Fruit fly (Drosophila melanogaster) whole organism, embryonic: Measurements from ENCODE around the gene CG3184.

Source experiments
- B-H1 ChIP-seq: fragments of 200-800 bp; sonication (Bioruptor generic); IDR thresholded peaks from 3 replicates; pipeline ENCODE4 v1.3.6; 2022; ENCODE audit warnings: missing biosample characterization, missing genetic modification characterization
- CG10267 ChIP-seq: fragments of 200-800 bp; sonication (Bioruptor generic); optimal IDR thresholded peaks from 2 replicates; lab custom pipeline; 2018; ENCODE audit warnings: missing biosample characterization, mild to moderate bottlenecking, missing genetic modification characterization, moderate library complexity
- CG10654 ChIP-seq: fragments of 200-800 bp; sonication (Bioruptor generic); optimal IDR thresholded peaks from 2 replicates; lab custom pipeline; 2016; ENCODE audit warnings: missing biosample characterization, missing genetic modification characterization
- CG13624 ChIP-seq: fragments of 200-800 bp; sonication (Bioruptor generic); optimal IDR thresholded peaks from 2 replicates; lab custom pipeline; 2016; ENCODE audit warnings: missing biosample characterization, missing genetic modification characterization
- CG15479 ChIP-seq: fragments of 200-800 bp; sonication (Bioruptor generic); optimal IDR thresholded peaks from 3 replicates; lab custom pipeline; 2019; ENCODE audit warnings: missing biosample characterization, mild to moderate bottlenecking, missing genetic modification characterization, moderate library complexity
- CG15514 ChIP-seq: fragments of 200-800 bp; sonication (Bioruptor generic); optimal IDR thresholded peaks from 3 replicates; lab custom pipeline; 2017; ENCODE audit warnings: missing biosample characterization, missing genetic modification characterization, mild to moderate bottlenecking, moderate library complexity, missing genetic modification reagents
- CG1603 ChIP-seq: fragments of 200-800 bp; sonication (Bioruptor generic); optimal IDR thresholded peaks from 2 replicates; lab custom pipeline; 2019; ENCODE audit warnings: missing biosample characterization, mild to moderate bottlenecking, missing genetic modification characterization, moderate library complexity
- CG1792 ChIP-seq: fragments of 200-800 bp; sonication (Bioruptor generic); optimal IDR thresholded peaks from 2 replicates; lab custom pipeline; 2016; ENCODE audit warnings: missing biosample characterization, missing genetic modification characterization
- CG2889 ChIP-seq: fragments of 200-800 bp; sonication (Bioruptor generic); IDR thresholded peaks from 3 replicates; pipeline ENCODE4 v1.3.6; 2022; ENCODE audit warnings: missing biosample characterization, missing genetic modification characterization
- CG30403 ChIP-seq: fragments of 200-800 bp; sonication (Bioruptor generic); optimal IDR thresholded peaks from 3 replicates; lab custom pipeline; 2016; ENCODE audit warnings: missing biosample characterization, missing genetic modification characterization
- CG31365 ChIP-seq: fragments of 200-800 bp; sonication (Bioruptor generic); optimal IDR thresholded peaks from 2 replicates; lab custom pipeline; 2018; ENCODE audit warnings: missing biosample characterization, mild to moderate bottlenecking, missing genetic modification characterization
- CG43689 ChIP-seq: fragments of 200-800 bp; sonication (Bioruptor generic); IDR thresholded peaks from 2 replicates; pipeline ENCODE4 v1.3.6; 2022; ENCODE audit warnings: missing biosample characterization, missing genetic modification characterization
- CG6272 ChIP-seq: fragments of 200-800 bp; sonication (Bioruptor generic); IDR thresholded peaks from 2 replicates; pipeline ENCODE4 v1.3.6; 2022; ENCODE audit warnings: missing biosample characterization, missing genetic modification characterization
- CG7987 ChIP-seq: fragments of 200-800 bp; sonication (Bioruptor generic); optimal IDR thresholded peaks from 2 replicates; lab custom pipeline; 2018; ENCODE audit warnings: missing biosample characterization, mild to moderate bottlenecking, missing genetic modification characterization, moderate library complexity
- CG8765 ChIP-seq: fragments of 200-800 bp; sonication (Bioruptor generic); IDR thresholded peaks from 2 replicates; pipeline ENCODE4 v1.3.6; 2022; ENCODE audit warnings: missing biosample characterization, missing genetic modification characterization
- Camta ChIP-seq: fragments of 200-800 bp; sonication (Bioruptor generic); optimal IDR thresholded peaks from 2 replicates; lab custom pipeline; 2016; ENCODE audit warnings: missing biosample characterization, missing genetic modification characterization
- Deaf1 ChIP-seq: fragments of 200-800 bp; optimal IDR thresholded peaks from 3 replicates; lab custom pipeline; 2019; ENCODE audit warnings: missing biosample characterization, mild to moderate bottlenecking, missing genetic modification characterization, moderate library complexity
- Dp ChIP-seq: fragments of 200-800 bp; sonication (Bioruptor generic); optimal IDR thresholded peaks from 2 replicates; lab custom pipeline; 2018; ENCODE audit warnings: missing biosample characterization, mild to moderate bottlenecking, missing genetic modification characterization, moderate library complexity
- ERR ChIP-seq: fragments of 200-800 bp; sonication (Bioruptor generic); optimal IDR thresholded peaks from 2 replicates; lab custom pipeline; 2016; ENCODE audit warnings: missing biosample characterization, missing genetic modification characterization
- Eip74EF ChIP-seq, 2 experiments: fragments of 200-800 bp in 1 of 2; fragments of >200 bp in 1 of 2; sonication (Bioruptor generic) in 1 of 2; optimal IDR thresholded peaks; 2 replicates each; lab custom pipeline; 2017 to 2019; ENCODE audit warnings: missing biosample characterization in 2 of 2, missing genetic modification characterization in 2 of 2, mild to moderate bottlenecking in 1 of 2, moderate library complexity in 1 of 2
- Gug ChIP-seq: fragments of 200-800 bp; sonication (Bioruptor generic); IDR thresholded peaks from 4 replicates; pipeline ENCODE4 v1.3.6; 2022; ENCODE audit warnings: missing biosample characterization, missing genetic modification characterization
- H2.0 ChIP-seq: fragments of 200-800 bp; sonication (Bioruptor generic); IDR thresholded peaks from 2 replicates; pipeline ENCODE4 v1.3.6; 2022; ENCODE audit warnings: missing biosample characterization, missing genetic modification characterization
- HLH54F ChIP-seq: fragments of 200-800 bp; sonication (Bioruptor generic); optimal IDR thresholded peaks from 3 replicates; lab custom pipeline; 2016; ENCODE audit warnings: missing biosample characterization, missing genetic modification characterization
- Jarid2 ChIP-seq: fragments of 200-800 bp; sonication (Bioruptor generic); optimal IDR thresholded peaks from 3 replicates; lab custom pipeline; 2017; ENCODE audit warnings: mild to moderate bottlenecking, missing biosample characterization, missing genetic modification reagents, missing genetic modification characterization
- PHDP ChIP-seq: fragments of 200-800 bp; sonication (Bioruptor generic); optimal IDR thresholded peaks from 3 replicates; lab custom pipeline; 2018; ENCODE audit warnings: missing biosample characterization, mild to moderate bottlenecking, missing genetic modification characterization, moderate library complexity
- Sox100B ChIP-seq: fragments of 200-800 bp; sonication (Bioruptor generic); optimal IDR thresholded peaks from 3 replicates; lab custom pipeline; 2018; ENCODE audit warnings: missing biosample characterization, mild to moderate bottlenecking, missing genetic modification characterization
- Spps ChIP-seq: fragments of 200-800 bp; sonication (Bioruptor generic); optimal IDR thresholded peaks from 2 replicates; lab custom pipeline; 2018; ENCODE audit warnings: missing biosample characterization, mild to moderate bottlenecking, missing genetic modification characterization
- bsh ChIP-seq, 2 experiments: fragments of 200-800 bp; sonication (Bioruptor generic); optimal IDR thresholded peaks; 2 replicates each; lab custom pipeline; 2017 to 2018; ENCODE audit warnings: mild to moderate bottlenecking in 2 of 2, missing biosample characterization in 2 of 2, missing genetic modification characterization in 2 of 2, moderate library complexity in 1 of 2
- btn ChIP-seq: fragments of 200-800 bp; sonication (Bioruptor generic); optimal IDR thresholded peaks from 2 replicates; lab custom pipeline; 2016; ENCODE audit warnings: missing biosample characterization, missing genetic modification characterization
- ci ChIP-seq: fragments of 200-800 bp; sonication (Bioruptor generic); IDR thresholded peaks from 3 replicates; pipeline ENCODE4 v1.3.6; 2022; ENCODE audit warnings: missing biosample characterization, missing genetic modification characterization
- cwo ChIP-seq: fragments of 200-800 bp; sonication (Bioruptor generic); optimal IDR thresholded peaks from 3 replicates; lab custom pipeline; 2017; ENCODE audit warnings: missing biosample characterization, missing genetic modification characterization, mild to moderate bottlenecking, moderate library complexity, missing genetic modification reagents
- dm ChIP-seq: fragments of 200-800 bp; sonication (Bioruptor generic); optimal IDR thresholded peaks from 3 replicates; lab custom pipeline; 2016; ENCODE audit warnings: missing biosample characterization, missing genetic modification characterization
- exex ChIP-seq: fragments of 200-800 bp; sonication (Bioruptor generic); optimal IDR thresholded peaks from 4 replicates; lab custom pipeline; 2018; ENCODE audit warnings: missing biosample characterization, mild to moderate bottlenecking, missing genetic modification characterization, moderate library complexity
- fu2 ChIP-seq: fragments of 200-800 bp; sonication (Bioruptor generic); optimal IDR thresholded peaks from 2 replicates; lab custom pipeline; 2016; ENCODE audit warnings: missing biosample characterization, missing genetic modification characterization
- ham ChIP-seq: fragments of 200-800 bp; sonication (Bioruptor generic); IDR thresholded peaks from 2 replicates; pipeline ENCODE4 v1.3.6; 2022; ENCODE audit warnings: missing biosample characterization, missing genetic modification characterization
- hbn ChIP-seq: fragments of 200-800 bp; sonication (Bioruptor generic); IDR thresholded peaks from 2 replicates; pipeline ENCODE4 v1.3.6; 2022; ENCODE audit warnings: missing biosample characterization, missing genetic modification characterization; ENCODE audit not compliant: partially characterized antibody
- ind ChIP-seq: fragments of 200-800 bp; sonication (Bioruptor generic); optimal IDR thresholded peaks from 3 replicates; lab custom pipeline; 2016; ENCODE audit warnings: missing biosample characterization, missing genetic modification characterization
- klu ChIP-seq: fragments of 200-800 bp; sonication (Bioruptor generic); IDR thresholded peaks from 2 replicates; pipeline ENCODE4 v1.3.6; 2022; ENCODE audit warnings: missing biosample characterization, missing genetic modification characterization
- nerfin-2 ChIP-seq: fragments of 200-800 bp; sonication (Bioruptor generic); IDR thresholded peaks from 2 replicates; pipeline ENCODE4 v1.3.6; 2022; ENCODE audit warnings: missing biosample characterization, missing genetic modification characterization; ENCODE audit not compliant: partially characterized antibody
- org-1 ChIP-seq: fragments of 200-800 bp; sonication (Bioruptor generic); optimal IDR thresholded peaks from 2 replicates; lab custom pipeline; 2017; ENCODE audit warnings: missing biosample characterization, missing genetic modification characterization
- otp ChIP-seq: fragments of 200-800 bp; sonication (Bioruptor generic); IDR thresholded peaks from 3 replicates; pipeline ENCODE4, ENCODE4 v1.3.6; 2022; ENCODE audit warnings: missing biosample characterization, missing genetic modification characterization
- p53 ChIP-seq: fragments of 200-800 bp; sonication (Bioruptor generic); optimal IDR thresholded peaks from 2 replicates; lab custom pipeline; 2016; ENCODE audit warnings: missing biosample characterization, missing genetic modification characterization
- pzg ChIP-seq: fragments of 200-800 bp; sonication (Bioruptor generic); optimal IDR thresholded peaks from 3 replicates; lab custom pipeline; 2018; ENCODE audit warnings: missing biosample characterization, mild to moderate bottlenecking, missing genetic modification characterization, moderate library complexity
- slbo ChIP-seq: fragments of 200-800 bp; sonication (Bioruptor generic); IDR thresholded peaks from 2 replicates; pipeline ENCODE4 v1.3.6; 2022; ENCODE audit warnings: missing biosample characterization, missing genetic modification characterization
- toy ChIP-seq: fragments of 200-800 bp; sonication (Bioruptor generic); IDR thresholded peaks from 2 replicates; pipeline ENCODE4 v1.3.6; 2022; ENCODE audit warnings: missing biosample characterization, missing genetic modification characterization
- unc-4 ChIP-seq: fragments of 200-800 bp; sonication (Bioruptor generic); IDR thresholded peaks from 2 replicates; pipeline ENCODE4 v1.3.6; 2022; ENCODE audit warnings: missing biosample characterization, missing genetic modification characterization; ENCODE audit not compliant: partially characterized antibody
- unpg ChIP-seq: fragments of 200-800 bp; sonication (Bioruptor generic); optimal IDR thresholded peaks from 3 replicates; lab custom pipeline; 2018; ENCODE audit warnings: missing biosample characterization, mild to moderate bottlenecking, missing genetic modification characterization, moderate library complexity

Gene CG3184

dm6 chrX:6656626-6657558 lies 31.7 kb downstream of the CG3184 start (continued):
- peak; percentile 30 for TF ChIP-seq CG1603 (tag; lab: Kevin White, UChicago)
- peak; percentile 54 for TF ChIP-seq slbo (GFP tag; lab: Robert Waterston, UW)
- TF ChIP-seq Jarid2 (GFP tag; lab: Kevin White, UChicago), result no peak
- no peak for TF ChIP-seq toy (GFP tag; lab: Robert Waterston, UW)
- TF ChIP-seq unc-4 (GFP tag; lab: Robert Waterston, UW), result no peak
- TF ChIP-seq Camta, result no peak
- no peak; the same call in 2 of the 3 replicates for TF ChIP-seq B-H1 (GFP tag; lab: Robert Waterston, UW)
- no peak for TF ChIP-seq org-1 (GFP tag; lab: Kevin White, UChicago)
- TF ChIP-seq CG43689 (GFP tag; lab: Robert Waterston, UW), result no peak
- no peak for TF ChIP-seq CG7987 (GFP tag; lab: Kevin White, UChicago)
- TF ChIP-seq CG2889 (GFP tag; lab: Robert Waterston, UW), result no peak
- no peak for TF ChIP-seq otp (GFP tag; lab: Robert Waterston, UW)
- TF ChIP-seq ind, result no peak
- TF ChIP-seq cwo, result peak; percentile 52
- TF ChIP-seq Gug (GFP tag; lab: Robert Waterston, UW), result no peak
- TF ChIP-seq CG1792 (GFP tag; lab: Kevin White, UChicago), result no peak
- TF ChIP-seq Deaf1 (tag; lab: Kevin White, UChicago), result peak; percentile 78
- no peak for TF ChIP-seq pzg

DNA sequence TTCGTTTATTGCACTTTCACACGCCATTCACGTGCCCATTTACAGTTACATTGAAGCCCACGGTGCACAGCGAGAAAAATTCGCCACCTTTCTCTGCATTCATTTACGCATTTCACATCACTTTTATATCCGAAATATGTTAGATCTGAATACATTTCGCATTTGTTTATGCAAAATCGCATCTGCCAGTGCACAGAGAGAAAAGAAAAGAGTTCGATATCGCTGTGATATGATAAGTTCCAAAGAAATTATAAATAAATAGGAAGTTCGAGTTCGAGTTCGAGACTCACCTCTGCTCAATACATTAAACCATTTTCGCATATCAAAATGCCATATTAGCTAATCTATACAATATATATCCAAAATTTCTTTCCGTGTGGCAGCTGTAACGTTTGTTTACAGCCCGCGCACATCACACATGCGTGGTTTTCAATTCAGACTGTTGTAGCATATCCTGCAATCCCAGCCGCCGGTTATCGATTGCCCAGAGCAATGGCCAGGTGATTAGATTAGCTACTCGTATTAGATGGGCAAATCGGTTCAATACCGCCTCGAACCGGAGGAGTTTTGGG lies 32.5 kb downstream of the CG3184 start:
- TF ChIP-seq nerfin-2 (GFP tag; lab: Robert Waterston, UW) (no peak), fu2 (GFP tag; lab: Kevin White, UChicago) (peak; percentile 79), CG30403 (GFP tag; lab: Kevin White, UChicago) (peak; percentile 87), PHDP (tag; lab: Kevin White, UChicago) (peak; percentile 86), bsh (GFP tag; optimal IDR thresholded peaks at IDR 0.05; lab: Kevin White, UChicago) (peak; percentile 73 to 75), Dp (GFP tag; lab: Kevin White, UChicago) (no peak), CG10267 (tag; lab: Kevin White, UChicago) (peak; percentile 74), CG15514 (peak; percentile 71), CG8765 (GFP tag; lab: Robert Waterston, UW) (peak; percentile 71), p53 (peak; percentile 46), ham (GFP tag; lab: Robert Waterston, UW) (0 out of 2 replicates have a peak, but pooled peaks have one; percentile 20), H2.0 (peak; percentile 71), exex (tag; lab: Kevin White, UChicago) (peak; percentile 74), CG13624 (GFP tag; lab: Kevin White, UChicago) (peak; percentile 88), dm (peak; percentile 71), CG6272 (GFP tag; lab: Robert Waterston, UW) (peak; percentile 57), CG15479 (GFP tag; lab: Kevin White, UChicago) (no peak), HLH54F (GFP tag; lab: Kevin White, UChicago) (peak; percentile 80), Spps (tag; lab: Kevin White, UChicago) (no peak), btn (GFP tag; lab: Kevin White, UChicago) (peak; percentile 66), unpg (GFP tag; lab: Kevin White, UChicago) (peak; percentile 78), CG10654 (peak; percentile 57), ci (peak; percentile 67; the same call in 2 of the 3 replicates), CG31365 (tag; lab: Kevin White, UChicago) (peak; percentile 38), hbn (GFP tag; lab: Robert Waterston, UW) (no peak), ERR (GFP tag; lab: Kevin White, UChicago) (peak; percentile 69), klu (GFP tag; lab: Robert Waterston, UW) (peak; percentile 69), Sox100B (GFP tag; lab: Kevin White, UChicago) (peak; percentile 89), Eip74EF (GFP tag; optimal IDR thresholded peaks at IDR 0.05; lab: Kevin White, UChicago) (peak in 1 of 2 experiments; percentile 86)
